Worm (Caenorhabditis elegans): ENCODE data around the gene kin-9.

The kin-9 gene

ce11 chrX:8440001-8440735, 7.7 kb downstream of the kin-9 start:
- no peak for TF ChIP-seq odd-2 (tag; optimal IDR thresholded peaks at IDR 0.05)
- TF ChIP-seq elt-2 (tag; optimal IDR thresholded peaks at IDR 0.05) = peak; percentile 38

ce11 chrX:8444922-8445321, 12.5 kb downstream of the kin-9 start:
- TF ChIP-seq ceh-48 (tag; optimal IDR thresholded peaks at IDR 0.05) (no peak), npax-4 (tag; optimal IDR thresholded peaks at IDR 0.05) (no peak), unc-42 (tag; optimal IDR thresholded peaks at IDR 0.05) (peak; percentile 72), pha-2 (tag; optimal IDR thresholded peaks at IDR 0.05) (no peak), unc-86 (tag; optimal IDR thresholded peaks at IDR 0.05) (no peak), ets-4 (tag; optimal IDR thresholded peaks at IDR 0.05) (no peak)

ce11 chrX:8446108-8446507, 13.6 kb downstream of the kin-9 start, which contains the start of gene F16F9.1:
Gene F16F9.1, plus strand, starts transcription at chrX:8446408.
- TF ChIP-seq ceh-31 (tag; optimal IDR thresholded peaks at IDR 0.05) (no peak), nhr-11 (tag; optimal IDR thresholded peaks at IDR 0.05) (no peak), ceh-34 (tag; optimal IDR thresholded peaks at IDR 0.05) (no peak), ref-2 (tag; optimal IDR thresholded peaks at IDR 0.05) (no peak), pha-2 (tag; optimal IDR thresholded peaks at IDR 0.05) (no peak), lim-6 (tag; optimal IDR thresholded peaks at IDR 0.05) (no peak), dve-1 (tag; optimal IDR thresholded peaks at IDR 0.05) (no peak), eyg-1 (tag; optimal IDR thresholded peaks at IDR 0.05) (no peak)

- TF ChIP-seq ceh-14 (tag; optimal IDR thresholded peaks at IDR 0.05) = no peak
- no peak for TF ChIP-seq hlh-8 (tag; optimal IDR thresholded peaks at IDR 0.05)
- no peak for TF ChIP-seq elt-2 (tag; optimal IDR thresholded peaks at IDR 0.05)
- no peak for TF ChIP-seq ceh-18 (tag; optimal IDR thresholded peaks at IDR 0.05)
- no peak for TF ChIP-seq K02D7.2 (tag; optimal IDR thresholded peaks at IDR 0.05)
- no peak for TF ChIP-seq fkh-10 (GFP tag; optimal IDR thresholded peaks at IDR 0.05)
- no peak for TF ChIP-seq ahr-1 (tag; optimal IDR thresholded peaks at IDR 0.05)
- no peak for TF ChIP-seq ceh-45 (GFP tag; IDR thresholded peaks at IDR 0.05)
- TF ChIP-seq unc-55 (GFP tag; optimal IDR thresholded peaks at IDR 0.05) = no peak
- TF ChIP-seq fkh-6 (tag; optimal IDR thresholded peaks at IDR 0.05) = no peak
- no peak for TF ChIP-seq Y22D7AL.16 (tag; optimal IDR thresholded peaks at IDR 0.05)
- TF ChIP-seq lin-11 (tag; optimal IDR thresholded peaks at IDR 0.05) = no peak
- TF ChIP-seq ztf-16 (tag; optimal IDR thresholded peaks at IDR 0.05) = no peak
- TF ChIP-seq che-1 (tag; optimal IDR thresholded peaks at IDR 0.05) = no peak
- TF ChIP-seq tbx-2 (tag; optimal IDR thresholded peaks at IDR 0.05) = no peak
- TF ChIP-seq madf-2 (tag; optimal IDR thresholded peaks at IDR 0.05) = no peak
- TF ChIP-seq pros-1 (tag; optimal IDR thresholded peaks at IDR 0.05) = no peak
- no peak for TF ChIP-seq pha-2 (tag; optimal IDR thresholded peaks at IDR 0.05)
Measured at ce11 chrX:8455590-8456166, 23.2 kb downstream of the kin-9 start, which contains the start of gene dpy-6. Gene dpy-6, minus strand, starts transcription at chrX:8455640.

- TF ChIP-seq ceh-45 (GFP tag; IDR thresholded peaks at IDR 0.05) = no peak
- no peak for TF ChIP-seq zip-5 (tag; optimal IDR thresholded peaks at IDR 0.05)
- no peak for TF ChIP-seq syd-9 (tag; optimal IDR thresholded peaks at IDR 0.05)
- TF ChIP-seq ceh-34 (tag; optimal IDR thresholded peaks at IDR 0.05) = no peak
- TF ChIP-seq ceh-31 (tag; optimal IDR thresholded peaks at IDR 0.05) = no peak
- no peak for TF ChIP-seq nhr-232 (tag; optimal IDR thresholded peaks at IDR 0.05)
- no peak for TF ChIP-seq pag-3 (tag; optimal IDR thresholded peaks at IDR 0.05; ENCODE audit: borderline replicate concordance)
- TF ChIP-seq sox-4 (tag; optimal IDR thresholded peaks at IDR 0.05) = no peak
- TF ChIP-seq Y22D7AL.16 (tag; optimal IDR thresholded peaks at IDR 0.05) = no peak
- no peak for TF ChIP-seq che-1 (tag; optimal IDR thresholded peaks at IDR 0.05)
- TF ChIP-seq pha-4 (tag; optimal IDR thresholded peaks at IDR 0.05) = no peak
- no peak for TF ChIP-seq ref-2 (tag; optimal IDR thresholded peaks at IDR 0.05)
- no peak for TF ChIP-seq tbx-2 (tag; optimal IDR thresholded peaks at IDR 0.05)
- no peak for TF ChIP-seq ceh-18 (tag; optimal IDR thresholded peaks at IDR 0.05)
- TF ChIP-seq C38D4.7 (GFP tag; optimal IDR thresholded peaks at IDR 0.05) = no peak
- TF ChIP-seq ttx-3 (tag; optimal IDR thresholded peaks at IDR 0.05) = no peak
- no peak for TF ChIP-seq pat-9 (tag; optimal IDR thresholded peaks at IDR 0.05)
- TF ChIP-seq C08G9.2 (tag; optimal IDR thresholded peaks at IDR 0.05) = no peak
- no peak for TF ChIP-seq sdc-2 (tag; optimal IDR thresholded peaks at IDR 0.05)
- TF ChIP-seq K02D7.2 (tag; optimal IDR thresholded peaks at IDR 0.05) = no peak
Measured at ce11 chrX:8457314-8457713, 24.9 kb downstream of the kin-9 start, which contains the start of gene F16F9.3. Gene F16F9.3, plus strand, starts transcription at chrX:8457614.

All from whole organism, late embryonic.